Worm (Caenorhabditis elegans) whole organism, dauer: ENCODE results near the gene smc-3.

Experiments used
- unc-62 ChIP-seq: sonication (generic microtip); optimal IDR thresholded peaks from 2 replicates; lab custom pipeline; 2017; ENCODE audit warnings: missing biosample characterization, missing genetic modification reagents, missing genetic modification characterization

smc-3 gene

DNA sequence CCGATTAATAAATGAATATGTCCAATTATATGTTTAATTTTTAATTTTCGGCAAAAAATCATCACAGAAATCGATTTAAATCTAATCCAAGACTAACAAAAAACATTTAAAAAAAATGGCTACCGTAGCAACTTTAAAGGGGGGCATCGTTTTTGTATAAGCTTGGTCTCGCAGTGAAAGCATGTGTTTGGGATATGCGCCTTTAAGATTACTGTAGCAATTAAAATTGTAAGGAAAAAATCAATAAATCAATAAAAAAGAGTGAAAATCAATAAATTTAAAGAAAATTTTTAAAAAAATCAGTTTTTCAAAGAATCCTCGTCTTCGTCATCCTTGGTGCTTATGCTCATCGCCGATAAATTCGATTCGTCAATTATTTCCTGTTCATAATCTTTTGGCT lies 53.4 kb downstream of the smc-3 start:
- no peak for TF ChIP-seq unc-62

DNA sequence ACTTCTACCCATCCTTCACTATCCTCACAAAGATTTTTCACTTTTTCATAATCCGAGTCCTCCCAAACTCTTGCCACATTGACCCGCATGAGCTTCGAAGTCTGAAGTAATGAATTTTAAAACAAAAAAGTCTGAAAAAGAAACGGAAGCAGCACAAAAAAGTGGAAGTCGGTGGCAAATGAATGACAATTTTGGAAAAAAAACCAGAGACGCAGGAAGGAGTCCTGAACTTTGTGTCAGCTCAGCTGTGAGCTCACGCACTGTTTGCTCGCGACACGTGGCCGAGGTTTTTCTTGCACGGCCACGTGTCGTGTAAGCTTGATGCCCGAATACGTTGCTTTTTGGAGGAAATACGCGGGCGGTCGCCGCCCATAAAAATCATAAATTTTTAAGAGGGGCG lies 55.7 kb downstream of the smc-3 start, which contains the start of gene T28D6.7:
Gene T28D6.7, minus strand, starts transcription at position 101 of the 400 bp plus-strand sequence.
- TF ChIP-seq unc-62: no peak

DNA sequence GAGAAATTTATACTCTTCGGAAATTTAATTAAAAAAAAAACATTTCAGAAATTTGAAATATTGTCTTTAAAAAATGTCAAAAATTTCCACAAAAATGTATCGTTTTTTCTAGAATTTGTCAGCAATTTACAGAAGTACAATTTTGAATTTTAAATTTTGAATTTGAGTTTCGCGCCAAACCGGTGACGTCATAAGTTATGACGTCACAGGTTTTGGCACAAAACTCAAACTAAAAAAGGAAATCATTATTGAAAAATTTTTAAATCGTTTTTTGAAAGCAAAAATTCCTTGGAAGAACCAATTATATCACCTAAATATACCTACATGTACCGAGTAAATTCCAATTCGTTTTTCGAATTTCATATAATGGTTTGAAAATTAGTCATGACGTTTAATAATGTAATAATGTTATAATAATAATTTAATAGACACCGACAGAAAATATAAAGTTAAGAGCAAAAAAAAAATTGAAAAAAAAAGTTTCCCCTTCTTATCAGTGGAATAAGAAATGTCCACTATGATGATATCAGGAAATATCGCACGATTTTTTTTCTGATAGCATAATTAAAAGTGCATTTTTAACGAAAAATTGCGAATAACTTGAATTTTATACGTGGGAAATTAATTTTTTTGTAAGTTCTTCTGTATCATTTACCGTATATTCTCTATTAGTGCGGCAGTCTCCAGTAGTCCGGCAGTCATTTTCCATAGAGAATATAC lies 59.6 kb downstream of the smc-3 start:
- TF ChIP-seq unc-62: no peak

DNA sequence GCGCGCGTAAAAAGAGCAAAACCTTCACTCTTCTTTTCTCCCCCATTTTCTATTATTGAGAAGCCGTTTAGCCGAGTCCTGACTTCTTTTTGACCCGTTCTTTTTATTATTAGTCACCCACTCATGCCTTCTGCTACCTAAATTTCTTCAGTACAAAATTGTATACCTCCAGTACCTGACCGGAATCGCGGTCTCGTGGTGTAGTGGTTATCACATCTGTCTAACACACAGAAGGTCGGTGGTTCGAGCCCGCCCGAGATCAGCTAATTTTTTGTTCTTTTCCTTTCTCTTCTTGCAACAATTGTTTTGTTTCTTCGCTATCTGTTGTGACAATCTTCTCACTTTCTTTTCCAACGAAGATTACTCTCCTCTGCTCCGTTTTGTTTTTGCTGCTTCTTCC lies 62.1 kb downstream of the smc-3 start:
- no peak for TF ChIP-seq unc-62

DNA sequence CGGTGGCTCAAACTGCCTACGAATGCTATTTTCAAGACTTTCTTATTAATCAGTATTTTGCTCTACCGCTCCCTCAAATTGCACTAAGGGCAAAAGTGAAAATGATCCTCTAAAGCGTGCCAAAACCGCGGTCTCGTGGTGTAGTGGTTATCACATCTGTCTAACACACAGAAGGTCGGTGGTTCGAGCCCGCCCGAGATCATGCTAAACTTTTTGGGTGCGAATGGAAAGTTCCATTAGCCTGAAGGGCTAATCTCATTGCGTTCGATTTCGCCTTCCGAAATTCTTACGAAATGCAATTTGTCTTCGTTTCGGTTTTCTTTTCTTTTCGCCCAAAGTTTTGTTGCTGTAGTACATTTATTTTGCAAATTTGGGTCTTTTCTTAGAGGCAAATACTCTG lies 62.8 kb downstream of the smc-3 start:
- no peak for TF ChIP-seq unc-62
